Worm (Caenorhabditis elegans) whole organism, L4/young adult: ENCODE measurements around the gene F41F3.8.

ENCODE experiments used
- W03F9.2 ChIP-seq: fragments of 150-350 bp; optimal IDR thresholded peaks from 2 replicates; lab custom pipeline; 2014; ENCODE audit warnings: missing biosample characterization, missing genetic modification characterization
- dao-5 ChIP-seq: sonication (generic microtip); optimal IDR thresholded peaks from 2 replicates; lab custom pipeline; 2016; ENCODE audit warnings: missing genotype, missing genetic modification characterization, moderate library complexity, missing compliant biosample characterization
- him-1 ChIP-seq: sonication (generic microtip); optimal IDR thresholded peaks from 2 replicates; lab custom pipeline; 2016; ENCODE audit warnings: missing genotype, missing genetic modification reagents, missing genetic modification characterization, missing compliant biosample characterization

DNA sequence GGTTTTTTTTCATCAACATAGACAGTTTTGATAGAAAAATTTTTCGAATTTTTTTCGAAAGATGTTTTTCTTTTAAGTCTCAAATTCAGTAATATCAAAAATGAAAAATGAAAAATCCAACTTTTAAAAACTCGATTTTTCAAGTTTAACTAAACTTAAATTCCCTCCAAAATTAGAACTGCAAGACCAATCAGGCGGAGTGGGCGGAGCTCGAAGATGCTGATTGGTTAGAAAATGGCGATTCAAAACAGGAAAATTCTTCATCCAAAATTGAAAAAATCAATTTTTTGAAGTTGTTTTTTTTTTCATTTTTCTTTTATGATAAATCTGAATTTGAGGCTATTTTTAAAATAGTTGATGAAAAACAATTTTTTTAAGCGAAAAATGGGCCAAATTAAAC, 23.9 kb upstream of the F41F3.8 start:
- TF ChIP-seq him-1 (tag; lab: Kevin White, UChicago) (no peak), dao-5 (tag; lab: Kevin White, UChicago) (no peak), W03F9.2 (tag; lab: Kevin White, UChicago) (no peak)
